Worm (Caenorhabditis elegans) whole organism, dauer: ENCODE measurements around the gene sto-3.
"Not testable (repeated sequence)": the region's sequence is repeated elsewhere in the genome, so short reads cannot be mapped to it uniquely, and the experiment has no call there.

ENCODE experiments used
- unc-62 ChIP-seq: sonication (generic microtip); optimal IDR thresholded peaks from 2 replicates; lab custom pipeline; 2017; ENCODE audit warnings: missing biosample characterization, missing genetic modification reagents, missing genetic modification characterization

sto-3 gene

DNA sequence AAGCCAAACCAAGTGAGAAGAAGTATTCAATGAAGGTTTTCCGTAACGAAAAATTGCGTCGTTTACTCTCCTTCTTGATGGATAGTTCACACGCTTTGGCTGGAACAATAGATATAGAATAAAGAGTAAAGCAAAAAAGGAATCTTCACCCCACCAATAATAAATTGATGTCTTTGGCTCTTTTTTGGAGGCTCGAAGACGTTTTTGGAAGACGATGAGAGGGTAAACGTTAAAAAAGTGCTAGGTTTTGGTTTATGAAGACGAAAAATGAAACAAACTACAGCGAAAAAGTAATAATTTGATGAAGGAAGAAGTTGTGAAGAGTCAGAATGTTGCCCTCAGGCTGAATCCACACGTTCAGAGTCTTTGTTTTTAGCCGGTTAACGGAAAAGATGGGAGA is at the start of gene sto-3:
Gene sto-3, minus strand, starts transcription at position 101 of the 400 bp plus-strand sequence.
- no peak for TF ChIP-seq unc-62 (GFP tag; lab: Kevin White, UChicago)

DNA sequence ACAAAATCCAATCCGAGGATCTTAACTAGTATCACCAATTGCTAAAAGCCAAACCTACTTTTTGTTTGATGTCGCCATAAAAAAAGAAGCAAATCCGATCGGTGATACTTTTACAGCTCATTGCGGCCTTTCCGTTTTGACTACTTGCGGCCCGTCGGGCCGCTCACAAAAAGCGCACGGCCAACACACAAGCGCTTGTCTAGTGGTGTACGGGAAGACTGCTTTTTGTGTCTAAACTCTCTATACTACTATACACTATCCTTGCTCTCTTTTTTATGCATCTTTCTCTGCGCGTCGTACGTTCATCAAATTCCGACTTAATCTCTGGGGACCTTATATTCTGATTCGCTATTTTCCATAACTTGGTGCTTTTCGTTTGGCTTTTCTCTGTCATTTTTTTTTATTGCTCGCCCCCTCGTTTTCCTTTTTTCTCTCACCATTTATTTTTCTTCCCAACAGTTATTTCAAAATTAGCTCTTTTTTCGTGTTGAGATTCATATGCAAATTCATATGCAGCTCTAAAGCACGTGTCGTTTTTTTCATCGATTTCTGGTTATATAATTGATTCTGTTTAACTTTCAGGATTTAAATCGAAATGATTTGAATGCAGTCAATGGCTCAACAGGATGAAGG is 44.8 kb upstream of the sto-3 start, which contains the start of gene noca-2:
Gene noca-2, plus strand, starts transcription at position 583 of the 633 bp plus-strand sequence.
- no peak for TF ChIP-seq unc-62 (GFP tag; lab: Kevin White, UChicago)

DNA sequence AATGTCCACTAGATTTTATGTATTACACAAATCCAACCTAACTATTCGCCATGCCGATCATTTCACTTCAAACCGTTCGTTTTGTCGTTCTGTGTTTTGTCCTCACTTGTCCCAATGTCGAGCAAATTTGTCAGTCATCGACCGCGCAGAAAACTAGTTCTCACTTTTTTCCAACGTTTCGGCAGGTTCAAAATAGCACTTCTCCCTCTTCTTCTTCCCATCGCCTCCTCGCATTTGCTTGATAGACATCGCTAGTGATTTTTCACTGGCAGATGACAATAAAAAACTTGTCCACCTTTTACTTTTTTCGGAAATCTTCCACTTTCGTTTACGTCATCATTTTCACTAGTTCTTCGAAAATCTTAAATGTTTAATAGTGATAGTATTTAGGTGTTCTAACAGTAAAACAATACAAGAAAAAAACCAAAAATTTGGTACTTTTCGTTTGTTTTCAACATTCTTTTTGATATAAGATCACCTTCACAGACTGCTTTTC is 43.7 kb upstream of the sto-3 start:
- TF ChIP-seq unc-62 (GFP tag; lab: Kevin White, UChicago) = no peak

DNA sequence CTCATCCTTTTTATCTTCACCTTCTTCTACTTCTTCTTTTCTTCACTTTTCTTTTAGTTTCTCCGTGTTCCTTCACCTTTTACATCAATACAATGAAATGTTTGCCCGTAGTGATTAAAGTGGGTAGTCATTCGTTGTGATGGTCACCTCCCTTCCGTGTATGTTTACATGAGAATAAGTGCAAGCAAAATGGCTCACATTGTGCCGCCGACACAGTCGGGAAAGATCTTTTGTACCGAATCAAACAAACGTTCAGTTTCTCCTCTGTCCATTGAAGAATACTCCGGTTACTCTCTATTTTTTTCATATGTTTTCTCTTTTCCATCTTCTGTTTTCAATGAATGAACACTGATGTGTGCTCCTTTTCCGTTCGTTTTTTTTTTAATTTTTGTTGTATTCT is 42.3 kb upstream of the sto-3 start:
- no peak for TF ChIP-seq unc-62 (GFP tag; lab: Kevin White, UChicago)

DNA sequence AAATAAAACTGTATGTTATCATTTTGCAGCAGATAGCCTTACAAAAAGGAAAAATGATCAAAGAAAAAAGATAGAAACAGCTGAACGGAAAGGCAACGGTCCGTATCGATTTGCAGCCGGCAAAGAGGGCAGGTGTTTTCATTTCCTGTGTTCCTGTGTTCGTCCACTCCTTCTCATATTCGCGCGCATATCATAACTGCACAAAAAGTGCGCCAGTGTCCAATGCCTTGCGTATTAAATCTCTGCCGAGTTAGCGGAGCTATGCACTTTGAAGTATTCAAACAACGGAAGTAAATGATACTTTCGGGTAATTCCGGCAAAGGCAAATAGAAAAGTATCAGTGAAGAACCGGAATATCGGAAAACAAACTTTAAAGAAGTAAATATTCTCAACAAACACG is 40.7 kb upstream of the sto-3 start:
- TF ChIP-seq unc-62 (GFP tag; lab: Kevin White, UChicago) = no peak

DNA sequence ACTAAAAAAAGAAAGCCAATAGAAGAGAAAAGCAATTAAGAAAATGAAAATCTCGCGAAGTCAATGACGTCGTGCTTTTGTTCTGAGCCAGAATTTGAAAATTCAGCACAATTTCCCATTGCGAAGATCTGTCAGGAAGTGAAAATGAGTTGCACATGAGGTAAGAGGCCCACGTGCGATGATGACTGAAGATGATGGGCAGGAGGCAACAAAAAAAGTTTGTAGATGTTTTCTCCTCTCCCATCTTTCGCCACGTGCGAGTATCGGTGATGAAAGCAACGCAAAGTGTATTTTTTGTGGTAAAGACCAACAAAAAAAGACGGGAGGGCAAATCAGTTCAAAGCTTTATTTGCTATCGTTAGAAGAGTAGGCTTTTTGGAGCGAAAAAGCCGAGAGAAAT is 40.2 kb upstream of the sto-3 start:
- TF ChIP-seq unc-62 (GFP tag; lab: Kevin White, UChicago) = no peak

DNA sequence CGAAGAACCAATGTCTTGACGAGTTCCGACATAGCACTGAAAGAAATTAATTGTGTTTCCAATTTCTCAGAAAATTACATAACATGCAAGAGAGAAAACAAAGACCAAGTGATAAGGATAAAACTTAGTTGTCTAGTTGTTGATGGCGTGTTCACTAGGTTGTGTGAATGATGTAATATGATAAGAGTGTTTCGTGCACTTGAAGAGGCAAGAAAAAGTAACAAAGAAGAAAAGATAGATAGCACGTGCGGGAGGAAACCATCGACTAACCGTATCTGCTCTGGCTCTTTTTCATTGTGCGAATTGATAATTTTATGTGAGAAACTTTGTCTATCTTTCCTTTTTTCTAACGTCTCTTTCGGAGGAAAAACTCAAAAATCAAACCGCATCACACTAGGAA is 39.7 kb upstream of the sto-3 start, which contains the start of gene sfxn-1.5:
Gene sfxn-1.5, minus strand, starts transcription at position 36 of the 400 bp plus-strand sequence.
- no peak for TF ChIP-seq unc-62 (GFP tag; lab: Kevin White, UChicago)

DNA sequence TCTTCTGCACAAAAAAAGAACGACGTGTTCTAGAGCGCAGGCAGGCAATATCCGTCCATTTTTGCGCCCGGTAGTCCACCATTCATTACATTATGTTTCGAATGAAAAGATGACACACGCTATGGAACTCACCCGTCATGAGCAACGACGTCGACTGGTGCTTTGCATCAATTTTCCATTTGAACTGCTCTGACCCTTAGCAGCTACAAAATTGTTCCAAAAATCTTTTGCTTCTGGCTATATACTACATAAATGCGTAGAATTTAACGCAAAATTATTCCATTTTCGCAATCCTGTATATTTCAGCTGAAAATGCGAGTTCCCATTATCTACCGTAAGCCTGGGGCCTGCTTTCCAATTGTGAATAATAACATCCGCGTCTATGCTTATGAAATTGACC is 36.4 kb upstream of the sto-3 start, which contains the start of gene T04F8.3:
Gene T04F8.3, plus strand, starts transcription at position 301 of the 400 bp plus-strand sequence.
- no peak for TF ChIP-seq unc-62 (GFP tag; lab: Kevin White, UChicago)

DNA sequence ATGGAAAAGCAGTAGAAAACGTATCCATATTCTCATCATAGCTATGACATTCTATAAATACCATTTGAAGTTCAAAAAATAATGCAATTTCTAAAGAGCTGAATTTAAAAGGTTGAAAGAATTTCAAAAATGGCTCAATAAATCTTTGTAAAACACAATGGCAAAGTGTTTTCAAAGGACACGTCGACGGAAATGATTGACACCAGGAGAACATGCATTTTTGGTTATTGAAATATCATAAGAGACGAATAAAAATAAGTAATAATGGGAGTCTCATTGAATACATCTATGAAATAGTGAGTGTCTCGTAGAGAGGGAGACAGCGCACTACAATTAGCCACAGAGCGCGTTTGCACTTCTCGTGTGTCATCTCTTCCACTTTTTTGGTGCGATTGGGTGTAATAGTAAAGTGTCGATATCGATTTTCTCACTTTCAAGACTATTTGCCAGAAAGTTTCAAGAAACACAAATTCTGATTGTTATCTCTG is 34.7 kb upstream of the sto-3 start, which contains the start of gene T04F8.2:
Gene T04F8.2, minus strand, starts transcription at position 51 of the 488 bp plus-strand sequence.
- TF ChIP-seq unc-62 (GFP tag; lab: Kevin White, UChicago) = no peak

DNA sequence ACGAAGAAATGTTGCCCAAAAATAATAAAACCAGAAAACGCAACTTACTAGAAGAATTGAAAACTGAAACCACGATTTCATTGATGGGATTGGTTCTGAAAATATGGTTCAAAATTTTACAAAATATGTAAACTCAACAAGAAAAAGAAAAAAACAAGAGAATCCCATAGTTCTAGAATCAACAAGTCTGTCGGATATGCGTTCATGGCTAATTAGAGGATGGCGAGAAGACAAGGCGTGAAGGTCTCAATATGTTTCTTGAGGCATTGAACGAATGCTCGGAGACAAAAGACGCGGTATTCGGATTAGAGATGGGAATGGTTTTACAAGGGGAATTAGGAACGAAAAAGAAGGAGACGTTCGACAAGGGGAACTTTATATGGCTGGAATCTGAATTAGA is 28.9 kb upstream of the sto-3 start, which contains the start of gene cutl-11:
Gene cutl-11, minus strand, starts transcription at position 101 of the 400 bp plus-strand sequence.
- TF ChIP-seq unc-62 (GFP tag; lab: Kevin White, UChicago) = no peak

DNA sequence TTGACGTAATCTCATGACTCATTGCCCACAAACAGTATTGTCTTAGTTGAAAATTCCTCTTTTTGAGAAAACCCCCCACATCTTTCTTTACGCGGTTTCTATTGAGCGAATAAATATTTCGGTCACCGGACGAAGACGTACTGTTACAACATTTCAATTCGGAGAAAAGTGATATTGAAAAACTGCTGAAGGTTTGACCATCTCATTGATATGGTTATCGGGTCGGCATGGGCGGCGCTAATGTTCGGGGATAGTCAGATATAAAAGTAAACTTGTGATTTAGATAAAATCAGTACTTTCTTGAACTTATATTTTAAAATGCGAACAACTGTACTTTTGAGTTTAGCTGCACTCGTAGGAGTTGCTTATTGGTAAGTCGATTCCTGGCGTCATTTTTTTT is 25.3 kb upstream of the sto-3 start, which contains the start of gene T04F8.8:
Gene T04F8.8, plus strand, starts transcription at position 301 of the 400 bp plus-strand sequence.
- no peak for TF ChIP-seq unc-62 (GFP tag; lab: Kevin White, UChicago)

DNA sequence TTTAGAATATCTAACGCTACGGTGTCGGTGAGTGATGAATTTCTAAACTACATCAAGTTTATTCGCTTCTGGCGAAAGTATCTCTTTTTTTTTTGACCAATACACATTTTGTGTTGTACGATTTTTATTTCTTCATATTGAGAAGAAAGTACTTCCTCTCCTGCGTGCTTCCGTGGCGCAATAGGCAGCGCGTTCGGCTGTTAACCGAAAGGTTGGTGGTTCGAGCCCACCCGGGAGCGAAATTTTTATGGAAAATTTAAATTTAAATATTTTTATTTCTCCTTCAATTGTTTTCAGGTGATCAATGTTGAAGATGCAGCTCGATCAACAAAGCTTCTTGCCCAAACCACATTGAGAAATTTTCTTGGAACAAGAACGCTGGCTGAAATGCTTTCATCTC is 23.6 kb upstream of the sto-3 start:
- TF ChIP-seq unc-62 (GFP tag; lab: Kevin White, UChicago) = no peak

DNA sequence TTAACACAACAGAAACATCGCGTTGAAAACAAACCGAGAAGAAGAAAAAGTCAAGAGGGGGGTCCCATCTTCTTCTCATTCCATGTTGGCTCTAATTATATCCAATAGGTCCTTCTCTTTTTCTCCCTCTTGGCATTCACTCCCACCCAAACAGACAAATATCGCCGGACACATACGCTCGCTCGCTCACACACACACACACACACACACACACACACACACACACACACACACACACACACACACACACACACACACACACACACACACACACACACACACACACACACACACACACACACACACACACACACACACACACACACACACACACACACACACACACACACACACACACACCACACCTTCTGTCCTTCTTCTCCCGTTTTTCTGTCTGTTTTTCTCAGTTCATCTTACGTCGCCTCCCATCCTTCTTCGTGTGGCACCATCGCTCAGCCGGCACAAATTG is 21.9 kb upstream of the sto-3 start, which contains the start of gene sto-4:
Gene sto-4, plus strand, starts transcription at position 360 of the 469 bp plus-strand sequence.
- not testable (repeated sequence) for TF ChIP-seq unc-62 (GFP tag; lab: Kevin White, UChicago)

DNA sequence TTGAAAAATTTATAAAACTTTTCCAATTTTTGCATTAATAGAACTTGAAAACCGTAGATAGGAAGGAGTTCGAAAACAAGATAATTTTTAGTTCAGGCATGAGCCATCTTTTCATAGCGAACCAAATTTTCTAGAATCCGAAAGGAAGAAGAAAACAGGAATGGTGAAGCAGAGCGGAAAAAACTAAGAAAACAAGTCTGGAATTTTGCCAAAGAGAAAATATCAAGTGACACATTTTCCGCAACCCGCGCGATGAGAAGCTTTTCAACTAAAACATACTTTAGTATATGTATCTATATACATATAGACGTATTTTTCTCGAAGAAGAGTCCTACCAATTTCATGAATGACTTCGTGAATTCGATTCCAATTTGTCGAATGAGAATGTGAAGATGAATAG is 19.7 kb upstream of the sto-3 start:
- TF ChIP-seq unc-62 (GFP tag; lab: Kevin White, UChicago) = no peak

DNA sequence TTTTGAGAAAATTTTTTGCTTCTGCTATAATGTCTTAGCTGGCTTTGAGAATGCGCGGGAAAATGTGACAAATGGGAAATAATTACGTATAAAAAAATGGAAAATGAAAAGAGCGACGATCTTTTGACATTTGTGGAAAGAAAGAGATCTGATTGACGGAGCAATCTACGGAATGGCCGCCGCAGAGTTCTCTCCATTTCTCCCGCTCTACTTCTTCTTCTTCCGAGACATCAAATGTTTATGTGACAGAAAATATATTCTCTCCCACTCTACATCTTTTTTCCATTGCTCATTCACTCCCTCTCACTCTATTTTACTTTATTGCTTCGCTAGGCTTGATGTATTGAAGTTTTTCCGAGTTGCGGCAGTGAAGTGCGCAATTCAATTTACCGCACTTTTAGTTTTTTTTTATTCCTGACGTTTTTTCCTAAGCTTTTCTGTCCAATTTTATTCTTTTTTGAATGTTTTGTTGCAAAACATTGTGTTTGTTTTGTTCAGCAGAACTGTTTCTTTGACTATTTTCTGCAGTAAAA is 18.6 kb upstream of the sto-3 start:
- TF ChIP-seq unc-62 (GFP tag; lab: Kevin White, UChicago) = no peak

DNA sequence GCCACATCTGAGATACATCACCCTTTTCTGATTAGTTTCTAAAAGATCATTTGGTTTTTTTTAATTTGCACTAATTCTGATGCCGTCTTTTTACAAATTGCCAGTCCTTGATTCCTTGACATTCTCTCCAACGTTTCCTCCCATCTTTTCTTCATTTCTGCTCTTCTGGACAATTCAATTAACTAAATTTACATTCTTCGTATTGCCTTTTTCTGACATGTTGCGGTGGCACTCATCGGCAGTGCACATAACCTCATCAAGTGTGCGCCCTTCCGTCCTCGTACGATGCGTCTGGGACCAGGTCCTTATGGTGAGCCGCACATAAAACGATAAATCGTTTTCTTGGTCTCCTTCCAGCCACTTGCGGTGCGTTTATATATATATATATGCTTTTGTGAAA is 17.1 kb upstream of the sto-3 start:
- no peak for TF ChIP-seq unc-62 (GFP tag; lab: Kevin White, UChicago)
